Fruit fly (Drosophila melanogaster) whole organism, prepupa: ENCODE measurements around the gene fon.

ENCODE experiments used
- Blimp-1 ChIP-seq: fragments of 200-800 bp; sonication (Bioruptor generic); optimal IDR thresholded peaks from 3 replicates; lab custom pipeline; 2017; ENCODE audit warnings: missing biosample characterization, missing genetic modification characterization, mild to moderate bottlenecking, moderate library complexity, missing genetic modification reagents
- CG10631 ChIP-seq: fragments of 200-800 bp; sonication (Bioruptor generic); optimal IDR thresholded peaks from 2 replicates; lab custom pipeline; 2016; ENCODE audit warnings: missing biosample characterization, missing genetic modification characterization
- CG10669 ChIP-seq: fragments of 200-800 bp; sonication (Bioruptor generic); optimal IDR thresholded peaks from 3 replicates; lab custom pipeline; 2018; ENCODE audit warnings: missing biosample characterization, mild to moderate bottlenecking, missing genetic modification characterization, moderate library complexity
- CG11294 ChIP-seq: fragments of 200-800 bp; sonication (Bioruptor generic); IDR thresholded peaks from 2 replicates; pipeline ENCODE4 v1.3.6; 2022; ENCODE audit warnings: missing biosample characterization, missing genetic modification characterization
- CG15336 ChIP-seq: fragments of 200-800 bp; sonication (Bioruptor generic); IDR thresholded peaks from 2 replicates; pipeline ENCODE4 v1.3.6; 2022; ENCODE audit warnings: missing biosample characterization, missing genetic modification characterization
- CG1621 ChIP-seq: fragments of 200-800 bp; sonication (Bioruptor generic); optimal IDR thresholded peaks from 3 replicates; lab custom pipeline; 2018; ENCODE audit warnings: missing biosample characterization, mild to moderate bottlenecking, missing genetic modification characterization
- CG16779 ChIP-seq: fragments of 200-800 bp; sonication (Bioruptor generic); optimal IDR thresholded peaks from 3 replicates; lab custom pipeline; 2017; ENCODE audit warnings: missing biosample characterization, mild to moderate bottlenecking, missing genetic modification characterization
- CG3032 ChIP-seq: fragments of 200-800 bp; optimal IDR thresholded peaks from 2 replicates; lab custom pipeline; 2019; ENCODE audit warnings: missing biosample characterization, mild to moderate bottlenecking, missing genetic modification characterization, moderate library complexity
- CG31627 ChIP-seq: fragments of 200-800 bp; sonication (Bioruptor generic); optimal IDR thresholded peaks from 3 replicates; lab custom pipeline; 2016; ENCODE audit warnings: missing biosample characterization, missing genetic modification characterization
- CG32006 ChIP-seq: fragments of 200-800 bp; sonication (Bioruptor generic); optimal IDR thresholded peaks from 3 replicates; lab custom pipeline; 2017; ENCODE audit warnings: missing biosample characterization, mild to moderate bottlenecking, missing genetic modification characterization
- CG34406 ChIP-seq: fragments of 200-800 bp; sonication (Bioruptor generic); optimal IDR thresholded peaks from 3 replicates; lab custom pipeline; 2016; ENCODE audit warnings: missing biosample characterization, missing genetic modification characterization
- CG3919 ChIP-seq: fragments of 200-800 bp; sonication (Bioruptor generic); optimal IDR thresholded peaks from 3 replicates; lab custom pipeline; 2016; ENCODE audit warnings: missing biosample characterization, missing genetic modification characterization
- CG4318 ChIP-seq: fragments of 200-800 bp; sonication (Bioruptor generic); optimal IDR thresholded peaks from 3 replicates; lab custom pipeline; 2017; ENCODE audit warnings: missing biosample characterization, mild to moderate bottlenecking, missing genetic modification characterization
- CG6163 ChIP-seq: fragments of 200-800 bp; sonication (Bioruptor generic); IDR thresholded peaks from 3 replicates; pipeline ENCODE4 v1.3.6; 2022; ENCODE audit warnings: missing biosample characterization, missing genetic modification characterization
- CG6276 ChIP-seq: fragments of 200-800 bp; sonication (Bioruptor generic); optimal IDR thresholded peaks from 2 replicates; lab custom pipeline; 2017; ENCODE audit warnings: missing biosample characterization, mild to moderate bottlenecking, missing genetic modification characterization
- CG6792 ChIP-seq: fragments of 200-800 bp; sonication (Bioruptor generic); optimal IDR thresholded peaks from 3 replicates; lab custom pipeline; 2016; ENCODE audit warnings: missing biosample characterization, missing genetic modification characterization
- CG6854 ChIP-seq: fragments of 200-800 bp; sonication (Bioruptor generic); optimal IDR thresholded peaks from 2 replicates; lab custom pipeline; 2017; ENCODE audit warnings: missing biosample characterization, mild to moderate bottlenecking, missing genetic modification characterization
- CG8319 ChIP-seq: fragments of 200-800 bp; sonication (Bioruptor generic); optimal IDR thresholded peaks from 3 replicates; lab custom pipeline; 2016; ENCODE audit warnings: missing biosample characterization, missing genetic modification characterization
- CG8632 ChIP-seq: fragments of 200-800 bp; sonication (Bioruptor generic); optimal IDR thresholded peaks from 3 replicates; lab custom pipeline; 2016; ENCODE audit warnings: missing biosample characterization, missing genetic modification characterization
- CG9139 ChIP-seq: fragments of 200-800 bp; sonication (Bioruptor generic); optimal IDR thresholded peaks from 3 replicates; lab custom pipeline; 2017; ENCODE audit warnings: missing biosample characterization, mild to moderate bottlenecking, missing genetic modification characterization
- Eip75B ChIP-seq: fragments of 200-800 bp; sonication (Bioruptor generic); optimal IDR thresholded peaks from 3 replicates; lab custom pipeline; 2016; ENCODE audit warnings: missing biosample characterization, missing genetic modification characterization
- Eip78C ChIP-seq: fragments of 200-800 bp; sonication (Bioruptor generic); peaks from one replicate; lab custom pipeline; 2016; ENCODE audit warnings: missing biosample characterization, missing genetic modification characterization
- Eip93F ChIP-seq: fragments of 200-800 bp; sonication (Bioruptor generic); optimal IDR thresholded peaks from 2 replicates; lab custom pipeline; 2016; ENCODE audit warnings: missing biosample characterization, mild to moderate bottlenecking, missing genetic modification characterization
- Ets96B ChIP-seq: fragments of 200-800 bp; optimal IDR thresholded peaks from 2 replicates; lab custom pipeline; 2019; ENCODE audit warnings: missing biosample characterization, mild to moderate bottlenecking, missing genetic modification characterization, moderate library complexity
- Gug ChIP-seq: fragments of 200-800 bp; sonication (Bioruptor generic); IDR thresholded peaks from 2 replicates; pipeline ENCODE4 v1.3.6; 2022; ENCODE audit warnings: missing biosample characterization, missing genetic modification characterization
- Hr38 ChIP-seq: sonication (Bioruptor generic); optimal IDR thresholded peaks from 2 replicates; lab custom pipeline; 2016; ENCODE audit warnings: missing biosample characterization, missing genetic modification characterization
- Hr39 ChIP-seq: fragments of 200-800 bp; sonication (Bioruptor generic); optimal IDR thresholded peaks from 2 replicates; lab custom pipeline; 2016; ENCODE audit warnings: missing biosample characterization, missing genetic modification characterization
- Hr4 ChIP-seq: fragments of 200-800 bp; sonication (Bioruptor generic); optimal IDR thresholded peaks from 3 replicates; lab custom pipeline; 2016; ENCODE audit warnings: missing biosample characterization, missing genetic modification characterization
- Lpt ChIP-seq: fragments of 200-800 bp; sonication (Bioruptor generic); optimal IDR thresholded peaks from 3 replicates; lab custom pipeline; 2016; ENCODE audit warnings: missing biosample characterization, missing genetic modification characterization
- Met ChIP-seq: fragments of 200-800 bp; sonication (Bioruptor generic); optimal IDR thresholded peaks from 3 replicates; lab custom pipeline; 2016; ENCODE audit warnings: missing biosample characterization, missing genetic modification characterization
- Smox ChIP-seq: fragments of 200-800 bp; sonication (Bioruptor generic); optimal IDR thresholded peaks from 3 replicates; lab custom pipeline; 2016; ENCODE audit warnings: missing biosample characterization, missing genetic modification characterization
- Sox102F ChIP-seq: fragments of 200-800 bp; sonication (Bioruptor generic); optimal IDR thresholded peaks from 2 replicates; lab custom pipeline; 2016; ENCODE audit warnings: missing biosample characterization, mild to moderate bottlenecking, missing genetic modification characterization
- Sox15 ChIP-seq: fragments of 200-800 bp; sonication (Bioruptor generic); optimal IDR thresholded peaks from 3 replicates; lab custom pipeline; 2016; ENCODE audit warnings: missing biosample characterization, missing genetic modification characterization
- achi ChIP-seq: fragments of 200-800 bp; sonication (Bioruptor generic); optimal IDR thresholded peaks from 3 replicates; lab custom pipeline; 2016; ENCODE audit warnings: missing biosample characterization, missing genetic modification characterization
- acj6 ChIP-seq: fragments of 200-800 bp; sonication (Bioruptor generic); optimal IDR thresholded peaks from 3 replicates; lab custom pipeline; 2016; ENCODE audit warnings: missing biosample characterization, missing genetic modification characterization
- cyc ChIP-seq: fragments of 200-800 bp; sonication (Bioruptor generic); optimal IDR thresholded peaks from 3 replicates; lab custom pipeline; 2016; ENCODE audit warnings: missing biosample characterization, missing genetic modification characterization
- dac ChIP-seq: fragments of 200-800 bp; sonication (Bioruptor generic); optimal IDR thresholded peaks from 2 replicates; lab custom pipeline; 2017; ENCODE audit warnings: missing biosample characterization, mild to moderate bottlenecking, missing genetic modification characterization
- dsx ChIP-seq: fragments of 200-800 bp; optimal IDR thresholded peaks from 3 replicates; lab custom pipeline; 2019; ENCODE audit warnings: missing biosample characterization, mild to moderate bottlenecking, missing genetic modification characterization, moderate library complexity; ENCODE audit not compliant: poor library complexity, severe bottlenecking
- esn ChIP-seq: fragments of 200-800 bp; sonication (Bioruptor generic); optimal IDR thresholded peaks from 2 replicates; lab custom pipeline; 2016; ENCODE audit warnings: missing biosample characterization, mild to moderate bottlenecking, missing genetic modification characterization, moderate library complexity
- fd59A ChIP-seq: fragments of 200-800 bp; sonication (Bioruptor generic); optimal IDR thresholded peaks from 2 replicates; lab custom pipeline; 2017; ENCODE audit warnings: missing biosample characterization, mild to moderate bottlenecking, missing genetic modification characterization, missing genetic modification reagents
- fd85E ChIP-seq: fragments of 200-800 bp; sonication (Bioruptor generic); optimal IDR thresholded peaks from 3 replicates; lab custom pipeline; 2016; ENCODE audit warnings: missing biosample characterization, missing genetic modification characterization
- lz ChIP-seq: fragments of 200-800 bp; sonication (Bioruptor generic); optimal IDR thresholded peaks from 3 replicates; lab custom pipeline; 2016; ENCODE audit warnings: missing biosample characterization, missing genetic modification characterization
- net ChIP-seq: fragments of 200-800 bp; sonication (Bioruptor generic); optimal IDR thresholded peaks from 3 replicates; lab custom pipeline; 2016; ENCODE audit warnings: missing biosample characterization, missing genetic modification characterization
- salr ChIP-seq, 2 experiments: fragments of 200-800 bp; sonication (Bioruptor generic); optimal IDR thresholded peaks; 3 replicates each; lab custom pipeline; 2016 to 2018; ENCODE audit warnings: missing biosample characterization in 2 of 2, missing genetic modification characterization in 2 of 2, mild to moderate bottlenecking in 1 of 2
- spab ChIP-seq: fragments of 200-800 bp; sonication (Bioruptor generic); optimal IDR thresholded peaks from 2 replicates; lab custom pipeline; 2017; ENCODE audit warnings: missing biosample characterization, mild to moderate bottlenecking, missing genetic modification characterization, missing genetic modification reagents
- ss ChIP-seq, 2 experiments: fragments of 200-800 bp; sonication (Bioruptor generic); optimal IDR thresholded peaks; 2 replicates in 1 of 2; 3 replicates in 1 of 2; lab custom pipeline; 2017 to 2018; ENCODE audit warnings: mild to moderate bottlenecking in 2 of 2, missing biosample characterization in 2 of 2, missing genetic modification characterization in 2 of 2, moderate library complexity in 1 of 2
- svp ChIP-seq: fragments of 200-800 bp; sonication (Bioruptor generic); peaks from one replicate; lab custom pipeline; 2016; ENCODE audit warnings: missing biosample characterization, missing genetic modification characterization
- topi ChIP-seq: fragments of 200-800 bp; sonication (Bioruptor generic); optimal IDR thresholded peaks from 3 replicates; lab custom pipeline; 2016; ENCODE audit warnings: missing biosample characterization, missing genetic modification characterization
- vri ChIP-seq: fragments of 200-800 bp; sonication (Bioruptor generic); optimal IDR thresholded peaks from 3 replicates; lab custom pipeline; 2016; ENCODE audit warnings: missing biosample characterization, mild to moderate bottlenecking, missing genetic modification characterization

Gene fon

dm6 chr2L:19335052-19335451 is 51.0 kb downstream of the fon start (continued):
- TF ChIP-seq dac = no peak
- no peak for TF ChIP-seq CG8632 (GFP tag; lab: Kevin White, UChicago)
- TF ChIP-seq CG34406 (GFP tag; lab: Kevin White, UChicago) = no peak
- TF ChIP-seq CG3032 (tag; lab: Kevin White, UChicago) = no peak
- no peak for TF ChIP-seq CG9139 (GFP tag; lab: Kevin White, UChicago)
- TF ChIP-seq CG6792 (GFP tag; lab: Kevin White, UChicago) = no peak
- no peak for TF ChIP-seq Eip93F (GFP tag; lab: Kevin White, UChicago)
- TF ChIP-seq Met (GFP tag; lab: Kevin White, UChicago) = no peak
- no peak for TF ChIP-seq net
- TF ChIP-seq svp (GFP tag; lab: Kevin White, UChicago) = peak; percentile 18
- TF ChIP-seq acj6 = peak; percentile 7
- TF ChIP-seq CG1621 (tag; lab: Kevin White, UChicago) = no peak
- TF ChIP-seq vri = no peak
- no peak for TF ChIP-seq Lpt (GFP tag; lab: Kevin White, UChicago)
- no peak for TF ChIP-seq CG8319 (GFP tag; lab: Kevin White, UChicago)
- no peak for TF ChIP-seq dsx (GFP tag; lab: Kevin White, UChicago)
- TF ChIP-seq CG31627 (GFP tag; lab: Kevin White, UChicago) = no peak
- no peak for TF ChIP-seq spab (GFP tag; lab: Kevin White, UChicago)
- TF ChIP-seq CG6163 (GFP tag; lab: Robert Waterston, UW) = peak; percentile 42; the same call in 1 of the 3 replicates
- no peak for TF ChIP-seq lz (GFP tag; lab: Kevin White, UChicago)
- TF ChIP-seq ss (GFP tag; optimal IDR thresholded peaks at IDR 0.05; lab: Kevin White, UChicago) = no peak
- peak; percentile 57 for TF ChIP-seq CG32006 (GFP tag; lab: Kevin White, UChicago)
- no peak for TF ChIP-seq topi (GFP tag; lab: Kevin White, UChicago)
- peak; percentile 36; the same call in 1 of the 2 replicates for TF ChIP-seq CG15336 (GFP tag; lab: Robert Waterston, UW)
- TF ChIP-seq CG4318 (GFP tag; lab: Kevin White, UChicago) = no peak
- TF ChIP-seq Ets96B = peak; percentile 11
- no peak for TF ChIP-seq CG6854
- peak; percentile 11 for TF ChIP-seq esn (GFP tag; lab: Kevin White, UChicago)
- TF ChIP-seq achi = peak; percentile 6
- TF ChIP-seq CG6276 (GFP tag; lab: Kevin White, UChicago) = no peak
- peak; percentile 3 for TF ChIP-seq fd59A (GFP tag; lab: Kevin White, UChicago)
- TF ChIP-seq fd85E = no peak
- no peak for TF ChIP-seq Sox15
- TF ChIP-seq Gug (GFP tag; lab: Robert Waterston, UW) = no peak
- TF ChIP-seq Eip78C (GFP tag; lab: Kevin White, UChicago) = peak; percentile 84
- TF ChIP-seq salr (GFP tag; optimal IDR thresholded peaks at IDR 0.05; lab: Kevin White, UChicago) = no peak
- no peak for TF ChIP-seq Hr38 (GFP tag; lab: Kevin White, UChicago)
- no peak for TF ChIP-seq Sox102F (GFP tag; lab: Kevin White, UChicago)
- peak; percentile 0 for TF ChIP-seq Eip75B (GFP tag; lab: Kevin White, UChicago)
- no peak for TF ChIP-seq CG10631 (GFP tag; lab: Kevin White, UChicago)
- TF ChIP-seq CG3919 (GFP tag; lab: Kevin White, UChicago) = peak; percentile 4
- TF ChIP-seq CG16779 (tag; lab: Kevin White, UChicago) = no peak

dm6 chr2L:19333972-19334371 is 52.0 kb downstream of the fon start:
- TF ChIP-seq vri = no peak
- no peak for TF ChIP-seq Eip75B (GFP tag; lab: Kevin White, UChicago)
- TF ChIP-seq CG4318 (GFP tag; lab: Kevin White, UChicago) = no peak
- TF ChIP-seq CG11294 (GFP tag; lab: Robert Waterston, UW) = no peak
- TF ChIP-seq CG31627 (GFP tag; lab: Kevin White, UChicago) = no peak
- no peak for TF ChIP-seq CG6163 (GFP tag; lab: Robert Waterston, UW)
- TF ChIP-seq Blimp-1 = no peak
- no peak for TF ChIP-seq fd85E
- no peak for TF ChIP-seq CG8632 (GFP tag; lab: Kevin White, UChicago)
- no peak for TF ChIP-seq Ets96B
- TF ChIP-seq CG10669 (GFP tag; lab: Kevin White, UChicago) = no peak
- no peak for TF ChIP-seq Hr4 (GFP tag; lab: Kevin White, UChicago)
- TF ChIP-seq acj6 = no peak
- TF ChIP-seq cyc (GFP tag; lab: Kevin White, UChicago) = no peak
- TF ChIP-seq Met (GFP tag; lab: Kevin White, UChicago) = no peak
- TF ChIP-seq dac = no peak
- TF ChIP-seq Smox = no peak
- no peak for TF ChIP-seq Hr39 (GFP tag; lab: Kevin White, UChicago)
- no peak for TF ChIP-seq topi (GFP tag; lab: Kevin White, UChicago)
